Worm (Caenorhabditis elegans): ENCODE data around the gene glt-6.

DNA sequence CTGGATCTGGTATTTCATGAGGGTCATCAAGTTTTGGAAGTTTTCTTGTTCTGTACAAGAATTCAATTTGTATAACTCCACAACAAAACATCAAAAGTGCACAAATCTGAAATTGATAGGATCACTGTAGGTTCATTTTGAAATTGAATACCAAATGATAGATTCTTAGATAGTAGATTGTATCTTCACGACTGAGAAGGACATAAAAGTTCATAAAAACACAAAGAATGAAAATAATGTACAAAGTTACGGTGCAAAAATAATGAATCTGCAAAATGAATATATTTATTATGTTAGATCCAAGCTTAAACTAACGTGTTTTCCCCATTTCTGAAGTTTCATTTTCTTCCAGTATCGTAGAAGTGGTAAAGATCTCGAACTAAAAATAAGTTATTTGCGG lies 2.5 kb upstream of the glt-6 start:
- TF ChIP-seq nhr-77 (tag; optimal IDR thresholded peaks at IDR 0.05) (no peak), vab-7 (GFP tag; IDR thresholded peaks at IDR 0.05) (no peak), nhr-76 (tag; optimal IDR thresholded peaks at IDR 0.05) (no peak), jun-1 (tag; optimal IDR thresholded peaks at IDR 0.05) (no peak), ama-1 (optimal IDR thresholded peaks at IDR 0.05) (no peak), aly-2 (tag; optimal IDR thresholded peaks at IDR 0.05) (no peak), mxl-3 (GFP tag; optimal IDR thresholded peaks at IDR 0.05) (no peak), zag-1 (tag; optimal IDR thresholded peaks at IDR 0.05) (no peak), ceh-82 (tag; optimal IDR thresholded peaks at IDR 0.05) (no peak), dpl-1 (GFP tag; optimal IDR thresholded peaks at IDR 0.05) (no peak), nhr-237 (tag; optimal IDR thresholded peaks at IDR 0.05) (no peak)

Data from whole organism, L4 larva.